Fruit fly (Drosophila melanogaster) Kc167 (cell line): ENCODE results near the gene CG2201.

ENCODE experiments used
- Myc ChIP-seq: fragments of >200 bp; optimal IDR thresholded peaks from 2 replicates; lab custom pipeline; 2017; ENCODE audit warnings: missing external identifiers
- Sin3A ChIP-seq: fragments of >200 bp; optimal IDR thresholded peaks from 2 replicates; lab custom pipeline; 2018; ENCODE audit warnings: missing external identifiers
- h ChIP-seq: fragments of >200 bp; optimal IDR thresholded peaks from 3 replicates; lab custom pipeline; 2018; ENCODE audit warnings: missing external identifiers
- insv ChIP-seq: fragments of >200 bp; optimal IDR thresholded peaks from 3 replicates; lab custom pipeline; 2018; ENCODE audit warnings: missing external identifiers
- psq ChIP-seq: fragments of >200 bp; optimal IDR thresholded peaks from 2 replicates; lab custom pipeline; 2017; ENCODE audit warnings: missing external identifiers

DNA sequence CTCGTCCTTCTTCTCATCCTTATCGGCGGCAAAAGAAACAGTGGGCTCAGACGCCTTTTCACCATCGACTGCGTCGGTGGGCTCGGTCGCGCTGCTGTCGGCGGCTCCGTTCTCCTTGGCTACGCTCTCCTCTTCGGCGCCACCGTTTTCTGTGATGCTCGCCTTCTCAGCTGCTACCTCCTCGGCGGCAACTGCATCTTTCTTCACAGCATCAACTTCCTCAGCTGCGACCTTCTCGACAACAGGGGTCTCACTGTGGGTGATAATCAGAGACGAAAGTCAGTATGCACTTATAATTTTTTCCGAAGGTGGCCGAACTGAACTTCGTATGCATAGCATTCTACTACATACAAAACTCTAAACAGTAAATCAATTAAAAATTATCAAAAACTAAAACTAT is 4.1 kb upstream of the CG2201 start:
- TF ChIP-seq Sin3A (lab: Kevin White, UChicago): no peak
- no peak for TF ChIP-seq insv (lab: Kevin White, UChicago)
- TF ChIP-seq h (lab: Kevin White, UChicago): no peak
- TF ChIP-seq psq (lab: Kevin White, UChicago): no peak
- TF ChIP-seq Myc (lab: Kevin White, UChicago): no peak
